Worm (Caenorhabditis elegans) whole organism, mixed stage, embryonic: ENCODE results near the gene F59B2.3.

Source experiments
- ham-2 ChIP-seq: fragments of 200-800 bp; sonication (Bioruptor generic); optimal IDR thresholded peaks from 2 replicates; lab custom pipeline; 2018; ENCODE audit warnings: mild to moderate bottlenecking, missing genetic modification characterization, missing compliant biosample characterization
- lsy-2 ChIP-seq: fragments of 150-350 bp; optimal IDR thresholded peaks from 2 replicates; lab custom pipeline; 2014; ENCODE audit warnings: missing biosample characterization, missing genetic modification characterization
- nhr-237 ChIP-seq: fragments of 150-350 bp; optimal IDR thresholded peaks from 2 replicates; lab custom pipeline; 2014; ENCODE audit warnings: missing biosample characterization, missing genetic modification characterization
- snpc-4 ChIP-seq: fragments of 150-350 bp; optimal IDR thresholded peaks from 2 replicates; lab custom pipeline; 2014; ENCODE audit warnings: missing biosample characterization, missing genetic modification characterization

ce11 chrIII:9001899-9002298, 2.3 kb upstream of the F59B2.3 start, which contains the start of gene rpn-6.2:
- TF ChIP-seq lsy-2 (tag; lab: Kevin White, UChicago) (no peak), snpc-4 (no peak), nhr-237 (tag; lab: Kevin White, UChicago) (no peak), ham-2 (no peak)
